Fruit fly (Drosophila melanogaster) S2 (cell line): ENCODE measurements around the gene RNaseX25.

Experiments used
- CG8478 ChIP-seq: fragments of >200 bp; optimal IDR thresholded peaks from 2 replicates; lab custom pipeline; 2018
- CTCF ChIP-seq, 2 experiments: fragments of >200 bp; optimal IDR thresholded peaks; 2 replicates each; lab custom pipeline; 2018

- TF ChIP-seq CG8478 (lab: Kevin White, UChicago) = no peak
- peak; percentile 31 to 61 for TF ChIP-seq CTCF (optimal IDR thresholded peaks at IDR 0.05; lab: Kevin White, UChicago)
Measured at dm6 chr3L:7978777-7979649, 8.6 kb downstream of the RNaseX25 start, which contains the start of gene nmo.
